Fruit fly (Drosophila melanogaster): ENCODE results near the gene CG16743.

The CG16743 gene

dm6 chr2L:10988026-10988425 lies 15.9 kb downstream of the CG16743 start:
- no peak for TF ChIP-seq noc (tag; optimal IDR thresholded peaks at IDR 0.05)

DNA sequence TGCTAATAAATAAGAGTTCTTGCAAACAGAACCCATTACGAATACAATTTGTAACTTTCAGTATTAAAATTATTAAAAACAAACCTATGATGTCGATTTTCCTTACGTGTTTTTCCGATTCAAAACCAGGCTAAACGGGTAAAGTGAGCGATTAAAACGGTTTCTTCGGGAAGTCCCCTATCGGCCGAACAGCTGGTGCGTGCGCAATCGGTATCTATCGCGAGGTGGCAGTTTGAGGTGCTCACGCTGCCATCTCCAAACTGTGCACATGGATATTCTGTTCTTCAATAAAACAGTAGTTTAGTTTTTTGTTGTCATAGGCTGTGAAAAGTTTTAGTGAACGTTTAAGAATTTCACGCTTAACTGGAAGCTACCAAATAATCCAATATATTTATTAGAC lies 17.1 kb downstream of the CG16743 start, which contains the start of gene TTLL4A:
TTLL4A (plus strand) TSS at position 240 of the 400 bp plus-strand sequence.
- TF ChIP-seq noc (tag; optimal IDR thresholded peaks at IDR 0.05), result no peak

DNA sequence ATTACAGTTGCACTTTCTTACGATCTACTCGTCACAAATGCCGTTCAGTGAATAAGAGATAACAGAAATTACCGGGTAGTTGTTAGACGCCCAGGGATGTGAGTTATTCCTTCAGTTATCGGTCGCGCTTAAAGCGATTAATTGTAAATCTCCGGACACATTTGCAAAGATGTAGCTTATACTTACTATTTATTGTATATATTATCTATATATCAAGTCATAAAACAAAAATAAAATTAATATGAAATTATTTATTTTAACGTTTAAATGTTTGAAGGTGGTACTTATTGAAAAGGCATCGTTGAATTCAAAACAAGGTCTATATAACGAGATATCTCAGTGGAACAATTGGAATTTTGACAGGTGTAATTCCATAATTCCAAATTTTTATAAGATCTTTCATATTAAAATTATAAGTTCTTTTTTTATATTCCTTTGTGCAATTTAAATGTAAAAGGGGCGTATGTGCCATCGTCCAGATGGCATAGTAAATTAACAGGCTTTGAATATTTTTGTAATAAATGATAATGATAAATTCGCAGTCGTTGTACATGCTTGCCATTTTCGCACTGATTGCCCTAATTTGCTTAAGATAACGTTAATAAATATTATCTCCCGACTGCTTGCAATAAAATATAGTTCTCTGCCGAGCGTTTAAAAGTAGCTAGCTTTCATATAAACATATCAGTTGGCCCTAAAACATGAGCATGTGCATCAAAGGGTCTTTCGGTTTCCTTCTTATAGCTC lies 29.5 kb downstream of the CG16743 start, which contains the start of the genes aub and lectin-33A:
aub (minus strand) TSS at position 101 of the 747 bp plus-strand sequence.
lectin-33A (plus strand) TSS at position 697 of the 747 bp plus-strand sequence.
- no peak for TF ChIP-seq noc (tag; optimal IDR thresholded peaks at IDR 0.05)

DNA sequence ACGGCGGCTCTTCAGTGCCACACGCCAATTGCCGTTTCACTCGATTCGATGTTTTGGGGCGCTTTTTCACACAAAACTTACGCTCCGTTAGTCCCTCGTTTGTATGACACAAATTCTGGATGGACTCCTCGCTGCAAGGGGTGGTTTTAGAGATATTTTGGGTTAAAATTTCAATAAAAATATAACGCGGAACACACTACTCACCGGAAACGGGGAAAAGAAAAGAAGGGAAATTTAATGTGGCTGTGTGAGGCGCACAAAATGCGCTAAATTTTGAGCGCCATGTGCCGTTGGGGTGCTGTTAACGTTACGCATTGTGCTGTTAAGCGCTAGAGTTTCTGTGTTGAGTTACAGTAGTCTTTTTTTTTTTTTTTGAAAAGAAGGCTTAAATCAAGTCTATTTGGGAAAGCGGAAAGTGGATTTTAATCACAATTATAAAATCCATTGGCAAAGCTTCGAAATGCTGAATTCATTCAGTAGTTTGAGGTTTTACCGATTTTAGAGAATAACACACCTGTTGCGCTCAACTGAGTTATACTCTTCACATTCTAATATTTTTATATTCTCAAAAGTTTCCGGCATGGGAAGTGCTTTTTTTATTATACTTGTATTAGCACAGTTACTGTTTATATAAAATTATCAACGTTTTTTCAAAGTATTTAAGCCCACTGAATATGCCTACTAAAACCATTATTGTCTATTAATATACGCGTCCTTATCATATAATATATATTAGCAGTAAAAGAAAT lies 32.0 kb downstream of the CG16743 start, which contains the start of gene RpL9:
RpL9 (minus strand) TSS at position 265 of the 749 bp plus-strand sequence.
- no peak for TF ChIP-seq noc (tag; optimal IDR thresholded peaks at IDR 0.05)

- no peak for TF ChIP-seq noc (tag; optimal IDR thresholded peaks at IDR 0.05)
These were observed 32.6 kb downstream of the CG16743 start, which contains the start of gene Nup154 for dm6 chr2L:11004674-11005045. Gene Nup154 (plus strand): TSS chr2L:11004820.

DNA sequence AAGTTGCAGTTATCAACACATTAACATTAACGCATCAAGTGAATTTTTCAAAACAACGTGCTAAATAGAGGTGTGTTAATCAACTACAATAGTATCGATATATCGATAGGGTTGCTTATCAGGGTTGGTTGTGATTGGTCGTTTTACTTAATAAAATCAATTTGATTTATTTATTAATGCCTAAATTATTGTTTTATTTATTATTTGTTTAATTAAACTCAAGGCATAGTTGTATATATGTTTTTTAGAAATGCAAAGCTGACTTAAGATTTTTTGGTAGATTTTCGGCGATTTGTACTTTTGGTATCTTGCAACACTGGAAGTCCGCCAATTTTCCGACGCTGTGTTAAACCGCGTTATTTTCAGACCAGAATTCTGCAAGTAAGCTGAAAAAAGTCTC lies 38.9 kb downstream of the CG16743 start, which contains the start of the genes Art8 and dUTPase:
Art8 (minus strand) TSS at position 88 of the 400 bp plus-strand sequence.
dUTPase (plus strand) TSS at position 314 of the 400 bp plus-strand sequence.
- TF ChIP-seq noc (tag; optimal IDR thresholded peaks at IDR 0.05), result peak; percentile 46

DNA sequence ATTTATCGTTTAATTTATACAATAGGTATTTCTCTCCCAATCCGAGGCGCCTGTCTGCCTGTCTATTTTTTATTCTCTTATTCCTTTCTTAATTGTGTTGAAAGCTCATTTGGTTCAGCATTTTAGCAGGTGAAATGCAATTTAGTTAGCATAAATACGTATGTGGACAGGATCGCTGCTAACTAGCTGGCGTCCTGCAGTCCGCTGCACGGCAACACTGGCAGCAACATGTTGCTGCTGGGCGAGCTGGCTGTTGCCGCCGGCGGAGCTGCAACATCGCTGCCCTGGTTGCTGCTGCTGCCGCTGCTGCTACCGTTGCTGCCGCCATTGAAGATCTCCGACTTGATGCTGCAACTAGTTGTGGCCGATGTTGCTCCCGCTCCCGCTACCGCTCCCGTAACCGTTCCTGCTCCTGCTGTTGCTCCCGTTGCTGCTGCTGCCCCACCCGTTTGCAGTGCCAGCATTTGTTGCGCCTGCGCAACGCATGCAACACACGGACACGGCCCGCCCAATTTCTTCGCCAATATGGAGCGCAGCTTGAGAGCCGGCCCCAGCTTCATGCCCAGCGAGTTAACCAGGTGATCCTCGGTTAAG lies 42.0 kb downstream of the CG16743 start:
- no peak for TF ChIP-seq noc (tag; optimal IDR thresholded peaks at IDR 0.05)

DNA sequence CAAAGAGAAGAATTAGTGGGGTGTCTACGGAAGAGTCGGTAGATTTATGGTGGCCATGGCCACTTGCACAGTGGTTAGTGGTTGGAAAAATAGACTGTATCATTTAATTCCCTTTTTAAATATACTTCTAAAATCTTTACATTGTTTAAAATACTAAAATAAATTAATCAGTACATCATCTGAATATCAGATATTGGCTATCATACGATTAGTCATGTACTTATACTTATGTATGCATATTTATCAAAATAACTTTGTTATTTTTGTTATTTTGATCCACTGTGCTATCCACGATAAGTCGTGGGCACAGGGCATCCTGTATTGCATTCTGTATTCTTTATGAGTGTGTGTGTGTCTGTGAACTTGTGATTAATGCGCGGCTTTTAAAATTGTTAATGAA lies 42.6 kb downstream of the CG16743 start:
- TF ChIP-seq noc (tag; optimal IDR thresholded peaks at IDR 0.05), result no peak

DNA sequence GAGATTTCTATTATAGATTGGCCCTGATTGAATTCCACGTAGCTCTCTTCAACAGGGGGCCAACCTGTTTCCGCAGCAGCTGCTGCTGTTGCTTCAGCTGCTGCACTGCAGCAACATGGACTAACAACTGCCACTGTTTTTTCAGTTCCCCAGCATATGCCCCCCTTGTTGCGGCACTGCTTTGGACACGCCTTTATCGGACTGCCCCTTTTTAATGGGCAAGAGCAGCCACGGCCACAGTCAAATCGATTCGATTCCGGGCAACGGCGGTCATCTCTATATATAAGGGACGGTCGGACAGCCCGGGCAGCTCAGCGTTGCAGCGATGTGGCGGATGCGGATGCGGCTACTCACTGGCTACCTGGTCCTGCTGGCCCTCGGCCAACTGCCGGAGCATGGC lies 43.2 kb downstream of the CG16743 start, which contains the start of gene Acp32CD:
Acp32CD (plus strand) TSS at position 301 of the 400 bp plus-strand sequence.
- no peak for TF ChIP-seq noc (tag; optimal IDR thresholded peaks at IDR 0.05)

DNA sequence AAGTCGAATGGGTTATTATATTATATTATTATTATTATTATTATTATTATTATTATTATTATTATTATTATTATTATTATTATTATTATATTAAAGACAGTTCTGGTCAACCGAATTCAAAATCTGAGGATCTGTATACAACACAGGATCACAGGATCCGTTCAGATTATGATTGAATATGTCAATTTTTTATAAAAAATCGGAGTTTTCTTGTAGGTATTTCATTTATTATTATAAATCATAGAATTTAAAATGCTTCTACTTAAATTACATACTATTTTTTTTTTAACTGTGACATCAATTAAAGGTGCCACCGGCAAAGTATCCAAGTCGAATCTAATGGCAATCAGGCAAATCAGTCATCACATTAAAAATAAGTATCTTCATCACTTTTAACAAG lies 44.6 kb downstream of the CG16743 start, which contains the start of gene CG14913:
CG14913 (plus strand) TSS at position 301 of the 400 bp plus-strand sequence.
- TF ChIP-seq noc (tag; optimal IDR thresholded peaks at IDR 0.05), result no peak

dm6 chr2L:11021606-11022005 lies 49.5 kb downstream of the CG16743 start:
- no peak for TF ChIP-seq noc (tag; optimal IDR thresholded peaks at IDR 0.05)

- no peak for TF ChIP-seq noc (tag; optimal IDR thresholded peaks at IDR 0.05)
These were observed 50.7 kb downstream of the CG16743 start for dm6 chr2L:11022804-11023203.
